Worm (Caenorhabditis elegans) whole organism, L4 larva: ENCODE results near the gene acr-2.

Experiments
- F37D6.2 ChIP-seq: sonication (generic microtip); optimal IDR thresholded peaks from 2 replicates; lab custom pipeline; 2016; ENCODE audit warnings: mild to moderate bottlenecking, missing genetic modification characterization, missing compliant biosample characterization
- F44E2.7 ChIP-seq: fragments of 200-800 bp; sonication (Bioruptor generic); IDR thresholded peaks from 2 replicates; pipeline ENCODE4 v2.1.2; 2022; ENCODE audit warnings: missing genetic modification characterization, missing compliant biosample characterization
- T26A8.4 ChIP-seq: fragments of 200-800 bp; sonication (Bioruptor generic); IDR thresholded peaks from 2 replicates; pipeline ENCODE4 v1.3.6; 2022; ENCODE audit warnings: missing genetic modification characterization, missing compliant biosample characterization
- Y5F2A.4 ChIP-seq: fragments of 200-800 bp; sonication (Bioruptor generic); optimal IDR thresholded peaks from 2 replicates; lab custom pipeline; 2018; ENCODE audit warnings: mild to moderate bottlenecking, missing genetic modification characterization, missing compliant biosample characterization
- ZK337.2 ChIP-seq: fragments of 200-800 bp; sonication (Bioruptor generic); IDR thresholded peaks from 2 replicates; pipeline ENCODE4 v1.3.6; 2022; ENCODE audit warnings: missing genetic modification reagents, missing genetic modification characterization, missing compliant biosample characterization
- aha-1 ChIP-seq: fragments of 150-350 bp; peaks from one replicate; lab custom pipeline; 2014; ENCODE audit warnings: missing biosample characterization, missing genetic modification characterization
- attf-4 ChIP-seq: sonication (generic microtip); optimal IDR thresholded peaks from 3 replicates; lab custom pipeline; 2017; ENCODE audit warnings: missing biosample characterization, missing genetic modification characterization
- ceh-32 ChIP-seq: sonication (generic microtip); optimal IDR thresholded peaks from 2 replicates; lab custom pipeline; 2016; ENCODE audit warnings: mild to moderate bottlenecking, missing genetic modification characterization, missing compliant biosample characterization; ENCODE audit not compliant: poor library complexity
- ceh-44 ChIP-seq: fragments of 200-800 bp; sonication (Bioruptor generic); IDR thresholded peaks from 2 replicates; pipeline ENCODE4 v1.3.6; 2022; ENCODE audit warnings: missing genetic modification reagents, missing genetic modification characterization, missing compliant biosample characterization
- ctbp-1 ChIP-seq: fragments of 200-800 bp; sonication (Bioruptor generic); IDR thresholded peaks from 2 replicates; pipeline ENCODE4 v1.3.6; 2022; ENCODE audit warnings: missing genetic modification reagents, missing genetic modification characterization, missing compliant biosample characterization
- daf-16 ChIP-seq, 3 experiments: sonication (generic microtip); optimal IDR thresholded peaks; 2 replicates each; lab custom pipeline; 2016 to 2017; ENCODE audit warnings: missing genetic modification characterization in 3 of 3, missing genetic modification reagents in 3 of 3, mild to moderate bottlenecking in 2 of 3, missing compliant biosample characterization in 2 of 3, missing biosample characterization in 1 of 3, moderate library complexity in 1 of 3
- daf-19 ChIP-seq: fragments of 200-800 bp; sonication (Bioruptor generic); conservative IDR thresholded peaks from 2 replicates; pipeline ENCODE4 v1.3.6; 2022; ENCODE audit warnings: missing genetic modification characterization, missing compliant biosample characterization
- dmd-6 ChIP-seq: fragments of 200-800 bp; sonication (Bioruptor generic); IDR thresholded peaks from 2 replicates; pipeline ENCODE4 v1.3.6; 2022; ENCODE audit warnings: missing genetic modification reagents, missing genetic modification characterization, missing compliant biosample characterization
- dmd-8 ChIP-seq: fragments of 200-800 bp; sonication (Bioruptor generic); IDR thresholded peaks from 2 replicates; pipeline ENCODE4 v1.3.6; 2022; ENCODE audit warnings: missing genetic modification characterization, missing compliant biosample characterization
- dmd-9 ChIP-seq: fragments of 200-800 bp; sonication (Bioruptor generic); IDR thresholded peaks from 2 replicates; pipeline ENCODE4 v1.3.6; 2022; ENCODE audit warnings: missing genetic modification reagents, missing genetic modification characterization, missing compliant biosample characterization
- dpl-1 ChIP-seq: fragments of 150-350 bp; optimal IDR thresholded peaks from 2 replicates; lab custom pipeline; 2014; ENCODE audit warnings: missing biosample characterization, missing genetic modification reagents, missing genetic modification characterization
- dve-1 ChIP-seq: sonication (generic microtip); optimal IDR thresholded peaks from 2 replicates; lab custom pipeline; 2017; ENCODE audit warnings: antibody characterized with exemption, mild to moderate bottlenecking, missing genetic modification characterization, missing compliant biosample characterization; ENCODE audit not compliant: insufficient read depth
- egl-43 ChIP-seq: fragments of 200-800 bp; sonication (Bioruptor generic); IDR thresholded peaks from 2 replicates; pipeline ENCODE4 v1.3.6; 2022; ENCODE audit warnings: missing genetic modification reagents, missing genetic modification characterization, missing compliant biosample characterization
- fkh-10 ChIP-seq: fragments of 150-350 bp; optimal IDR thresholded peaks from 2 replicates; lab custom pipeline; 2014; ENCODE audit warnings: missing biosample characterization, missing genetic modification reagents, missing genetic modification characterization
- fos-1 ChIP-seq: fragments of 150-350 bp; optimal IDR thresholded peaks from 2 replicates; lab custom pipeline; 2014; ENCODE audit warnings: missing biosample characterization, missing genetic modification characterization
- gei-8 ChIP-seq: fragments of 200-800 bp; sonication (Bioruptor generic); optimal IDR thresholded peaks from 2 replicates; lab custom pipeline; 2018; ENCODE audit warnings: mild to moderate bottlenecking, missing genetic modification characterization, missing compliant biosample characterization
- hif-1 ChIP-seq, 2 experiments: sonication (generic microtip); optimal IDR thresholded peaks; 2 replicates each; lab custom pipeline; 2016 to 2017; ENCODE audit warnings: missing compliant biosample characterization in 2 of 2, missing genetic modification characterization in 2 of 2, missing genetic modification reagents in 2 of 2, missing genotype in 2 of 2, mild to moderate bottlenecking in 1 of 2
- hlh-11 ChIP-seq: fragments of 200-800 bp; sonication (Bioruptor generic); optimal IDR thresholded peaks from 2 replicates; lab custom pipeline; 2018; ENCODE audit warnings: mild to moderate bottlenecking, missing genetic modification characterization, missing compliant biosample characterization
- hlh-30 ChIP-seq: sonication (generic microtip); optimal IDR thresholded peaks from 2 replicates; lab custom pipeline; 2017; ENCODE audit warnings: antibody characterized with exemption, mild to moderate bottlenecking, missing genetic modification characterization, missing compliant biosample characterization; ENCODE audit not compliant: insufficient read depth
- jun-1 ChIP-seq: fragments of 150-350 bp; optimal IDR thresholded peaks from 2 replicates; lab custom pipeline; 2014; ENCODE audit warnings: missing biosample characterization, missing genetic modification reagents, missing genetic modification characterization
- lin-1 ChIP-seq: fragments of 200-800 bp; sonication (Bioruptor generic); IDR thresholded peaks from 2 replicates; pipeline ENCODE4 v1.3.6; 2022; ENCODE audit warnings: missing genetic modification reagents, missing genetic modification characterization, missing compliant biosample characterization
- lin-13 ChIP-seq: fragments of 150-350 bp; optimal IDR thresholded peaks from 2 replicates; lab custom pipeline; 2014; ENCODE audit warnings: missing biosample characterization, missing genetic modification reagents, missing genetic modification characterization
- lin-39 ChIP-seq: fragments of 150-350 bp; optimal IDR thresholded peaks from 2 replicates; lab custom pipeline; 2014; ENCODE audit warnings: missing biosample characterization, missing genetic modification reagents, missing genetic modification characterization
- lir-3 ChIP-seq: sonication (generic microtip); optimal IDR thresholded peaks from 2 replicates; lab custom pipeline; 2016; ENCODE audit warnings: mild to moderate bottlenecking, missing genetic modification characterization, missing compliant biosample characterization
- lsy-2 ChIP-seq, 2 experiments: fragments of 150-350 bp in 1 of 2; sonication (generic microtip) in 1 of 2; optimal IDR thresholded peaks; 2 replicates each; lab custom pipeline; 2014 to 2017; ENCODE audit warnings: missing biosample characterization in 2 of 2, missing genetic modification characterization in 2 of 2
- madf-5 ChIP-seq, 2 experiments: fragments of 200-800 bp; sonication (Bioruptor generic); IDR thresholded peaks; 2 replicates each; pipeline ENCODE4 v1.3.6; 2022; ENCODE audit warnings: missing compliant biosample characterization in 2 of 2, missing genetic modification characterization in 2 of 2
- mep-1 ChIP-seq: fragments of 150-350 bp; sonication (generic microtip); optimal IDR thresholded peaks from 3 replicates; lab custom pipeline; 2014; ENCODE audit warnings: missing biosample characterization, missing genetic modification characterization
- mes-2 ChIP-seq: sonication (generic microtip); optimal IDR thresholded peaks from 2 replicates; lab custom pipeline; 2016; ENCODE audit warnings: missing genotype, mild to moderate bottlenecking, missing genetic modification characterization, missing compliant biosample characterization; ENCODE audit not compliant: poor library complexity, severe bottlenecking
- mxl-3 ChIP-seq: fragments of 200-800 bp; sonication (Bioruptor generic); optimal IDR thresholded peaks from 2 replicates; lab custom pipeline; 2018; ENCODE audit warnings: mild to moderate bottlenecking, missing genetic modification characterization, missing compliant biosample characterization
- nhr-102 ChIP-seq: sonication (generic microtip); optimal IDR thresholded peaks from 2 replicates; lab custom pipeline; 2016; ENCODE audit warnings: mild to moderate bottlenecking, missing genetic modification characterization, moderate library complexity, missing compliant biosample characterization
- nhr-11 ChIP-seq: fragments of 150-350 bp; optimal IDR thresholded peaks from 2 replicates; lab custom pipeline; 2014; ENCODE audit warnings: missing biosample characterization, missing genetic modification characterization
- nhr-28 ChIP-seq: fragments of 150-350 bp; optimal IDR thresholded peaks from 2 replicates; lab custom pipeline; 2014; ENCODE audit warnings: missing biosample characterization, missing genetic modification characterization
- nhr-42 ChIP-seq: fragments of 200-800 bp; sonication (Bioruptor generic); IDR thresholded peaks from 2 replicates; pipeline ENCODE4 v1.3.6; 2022; ENCODE audit warnings: missing genetic modification characterization, missing compliant biosample characterization
- nhr-76 ChIP-seq: fragments of 150-350 bp; optimal IDR thresholded peaks from 2 replicates; lab custom pipeline; 2014; ENCODE audit warnings: missing biosample characterization, missing genetic modification characterization
- pqm-1 ChIP-seq: sonication (generic microtip); optimal IDR thresholded peaks from 2 replicates; lab custom pipeline; 2017; ENCODE audit warnings: missing biosample characterization, missing genetic modification characterization
- saeg-2 ChIP-seq: fragments of 200-800 bp; sonication (Bioruptor generic); IDR thresholded peaks from 2 replicates; pipeline ENCODE4 v1.3.6; 2022; ENCODE audit warnings: missing genetic modification reagents, missing genetic modification characterization, missing compliant biosample characterization
- snpc-4 ChIP-seq: fragments of 150-350 bp; optimal IDR thresholded peaks from 2 replicates; lab custom pipeline; 2014; ENCODE audit warnings: missing biosample characterization, missing genetic modification characterization
- spr-1 ChIP-seq: sonication (generic microtip); optimal IDR thresholded peaks from 2 replicates; lab custom pipeline; 2016; ENCODE audit warnings: mild to moderate bottlenecking, missing genetic modification characterization, missing compliant biosample characterization
- tra-1 ChIP-seq: fragments of 200-800 bp; sonication (Bioruptor generic); IDR thresholded peaks from 2 replicates; pipeline ENCODE4 v1.3.6; 2022; ENCODE audit warnings: missing genetic modification reagents, missing genetic modification characterization, missing compliant biosample characterization
- unc-130 ChIP-seq: sonication (generic microtip); optimal IDR thresholded peaks from 2 replicates; lab custom pipeline; 2016; ENCODE audit warnings: missing genetic modification reagents, missing genetic modification characterization, missing compliant biosample characterization
- zag-1 ChIP-seq: fragments of 150-350 bp; optimal IDR thresholded peaks from 2 replicates; lab custom pipeline; 2014; ENCODE audit warnings: missing biosample characterization, missing genetic modification characterization
- zfp-2 ChIP-seq: sonication (generic microtip); optimal IDR thresholded peaks from 2 replicates; lab custom pipeline; 2016; ENCODE audit warnings: mild to moderate bottlenecking, missing genetic modification characterization, missing compliant biosample characterization
- zip-11 ChIP-seq: fragments of 200-800 bp; sonication (Bioruptor generic); IDR thresholded peaks from 2 replicates; pipeline ENCODE4 v1.3.6; 2022; ENCODE audit warnings: missing genetic modification characterization, missing compliant biosample characterization
- zip-2 ChIP-seq: fragments of 150-350 bp; optimal IDR thresholded peaks from 2 replicates; lab custom pipeline; 2014; ENCODE audit warnings: missing biosample characterization, missing genetic modification characterization
- ztf-11 ChIP-seq: fragments of 150-350 bp; optimal IDR thresholded peaks from 2 replicates; lab custom pipeline; 2014; ENCODE audit warnings: missing biosample characterization, missing genetic modification characterization

acr-2 gene

ce11 chrX:6653173-6653572 is 49.2 kb upstream of the acr-2 start (continued):
- TF ChIP-seq zfp-2 (tag; lab: Kevin White, UChicago) (no peak), mxl-3 (GFP tag; lab: Kevin White, UChicago) (peak; percentile 14), ctbp-1 (no peak), dmd-6 (GFP tag; lab: Robert Waterston, UW) (peak; percentile 71), madf-5 (GFP tag; IDR thresholded peaks at IDR 0.05; lab: Robert Waterston, UW) (no peak), F44E2.7 (GFP tag; lab: Robert Waterston, UW) (no peak), daf-19 (GFP tag; lab: Robert Waterston, UW) (no peak), Y5F2A.4 (GFP tag; lab: Kevin White, UChicago) (no peak), lin-13 (GFP tag; lab: Kevin White, UChicago) (no peak), lin-1 (GFP tag; lab: Robert Waterston, UW) (no peak), zip-11 (no peak), fkh-10 (GFP tag; lab: Kevin White, UChicago) (no peak), spr-1 (tag; lab: Kevin White, UChicago) (no peak), lir-3 (tag; lab: Kevin White, UChicago) (no peak), ceh-44 (GFP tag; lab: Robert Waterston, UW) (no peak), aha-1 (tag; lab: Kevin White, UChicago) (no peak), F37D6.2 (tag; lab: Kevin White, UChicago) (no peak), dve-1 (peak; percentile 34), mes-2 (no peak), gei-8 (no peak)
- TF ChIP-seq, all 104 proteins: peak for 12

- TF ChIP-seq unc-130 (GFP tag; lab: Kevin White, UChicago) (no peak), egl-43 (no peak), ztf-11 (tag; lab: Kevin White, UChicago) (no peak), hif-1 (tag; optimal IDR thresholded peaks at IDR 0.05; lab: Kevin White, UChicago) (no peak), nhr-28 (tag; lab: Kevin White, UChicago) (peak; percentile 20), dmd-8 (GFP tag; lab: Robert Waterston, UW) (no peak), lsy-2 (tag; optimal IDR thresholded peaks at IDR 0.05; lab: Kevin White, UChicago) (no peak), ceh-44 (GFP tag; lab: Robert Waterston, UW) (no peak), tra-1 (GFP tag; lab: Robert Waterston, UW) (0 out of 2 replicates have a peak, but pooled peaks have one; percentile 38), nhr-42 (no peak), nhr-102 (tag; lab: Kevin White, UChicago) (no peak), ceh-32 (tag; lab: Kevin White, UChicago) (no peak), dpl-1 (GFP tag; lab: Kevin White, UChicago) (no peak), T26A8.4 (GFP tag; lab: Robert Waterston, UW) (no peak), snpc-4 (tag; lab: Kevin White, UChicago) (no peak), ZK337.2 (GFP tag; lab: Robert Waterston, UW) (no peak), F37D6.2 (tag; lab: Kevin White, UChicago) (no peak), hlh-30 (tag; lab: Kevin White, UChicago) (no peak), daf-16 (GFP tag; optimal IDR thresholded peaks at IDR 0.05; lab: Kevin White, UChicago) (no peak), daf-16 (tag; optimal IDR thresholded peaks at IDR 0.05; lab: Kevin White, UChicago) (no peak), daf-19 (GFP tag; lab: Robert Waterston, UW) (no peak), zag-1 (tag; lab: Kevin White, UChicago) (no peak), fos-1 (tag; lab: Kevin White, UChicago) (no peak), attf-4 (tag; lab: Kevin White, UChicago) (no peak), mep-1 (tag; lab: Kevin White, UChicago) (no peak), nhr-11 (tag; lab: Kevin White, UChicago) (no peak), zip-2 (tag; lab: Kevin White, UChicago) (no peak), fkh-10 (GFP tag; lab: Kevin White, UChicago) (no peak), jun-1 (tag; lab: Kevin White, UChicago) (no peak), hlh-11 (peak; percentile 32), nhr-76 (tag; lab: Kevin White, UChicago) (no peak), mes-2 (no peak), lir-3 (tag; lab: Kevin White, UChicago) (no peak), saeg-2 (no peak), pqm-1 (tag; lab: Kevin White, UChicago) (peak; percentile 53), dmd-9 (no peak), lin-39 (tag; lab: Kevin White, UChicago) (no peak)
These were observed 48.2 kb upstream of the acr-2 start for ce11 chrX:6654139-6654538.
